Worm (Caenorhabditis elegans) whole organism, late embryonic: Measurements from ENCODE around the gene F56A8.5.
A peak's percentile ranks its signal among the peaks of the same experiment; 100 is the strongest.

Experiments
- C38D4.7 ChIP-seq: fragments of 200-800 bp; sonication (Bioruptor generic); optimal IDR thresholded peaks from 2 replicates; lab custom pipeline; 2018; ENCODE audit warnings: mild to moderate bottlenecking, missing genetic modification characterization, moderate library complexity, missing compliant biosample characterization
- K02D7.2 ChIP-seq: sonication (generic microtip); optimal IDR thresholded peaks from 2 replicates; lab custom pipeline; 2017; ENCODE audit warnings: mild to moderate bottlenecking, missing genetic modification characterization, missing compliant biosample characterization
- Y22D7AL.16 ChIP-seq: sonication (generic microtip); optimal IDR thresholded peaks from 2 replicates; lab custom pipeline; 2016; ENCODE audit warnings: missing genetic modification characterization, missing compliant biosample characterization
- ahr-1 ChIP-seq: sonication (generic microtip); optimal IDR thresholded peaks from 2 replicates; lab custom pipeline; 2016; ENCODE audit warnings: missing genetic modification characterization, missing compliant biosample characterization
- ceh-14 ChIP-seq: sonication (generic microtip); optimal IDR thresholded peaks from 2 replicates; lab custom pipeline; 2016; ENCODE audit warnings: missing genotype, missing genetic modification characterization, missing compliant biosample characterization
- ceh-18 ChIP-seq: sonication (generic microtip); optimal IDR thresholded peaks from 2 replicates; lab custom pipeline; 2016; ENCODE audit warnings: missing genetic modification characterization, missing compliant biosample characterization
- ceh-19 ChIP-seq: fragments of 200-800 bp; sonication (Bioruptor generic); optimal IDR thresholded peaks from 2 replicates; lab custom pipeline; 2018; ENCODE audit warnings: mild to moderate bottlenecking, missing genetic modification characterization, missing compliant biosample characterization
- ceh-2 ChIP-seq: sonication (generic microtip); optimal IDR thresholded peaks from 2 replicates; lab custom pipeline; 2016; ENCODE audit warnings: missing genotype, missing genetic modification characterization, missing compliant biosample characterization
- ceh-22 ChIP-seq: sonication (generic microtip); optimal IDR thresholded peaks from 2 replicates; lab custom pipeline; 2017; ENCODE audit warnings: missing biosample characterization, missing genetic modification characterization
- ceh-24 ChIP-seq: sonication (generic microtip); optimal IDR thresholded peaks from 2 replicates; lab custom pipeline; 2016; ENCODE audit warnings: mild to moderate bottlenecking, missing genetic modification characterization, missing compliant biosample characterization
- ceh-30 ChIP-seq: fragments of 150-350 bp; optimal IDR thresholded peaks from 2 replicates; lab custom pipeline; 2014; ENCODE audit warnings: missing biosample characterization, missing genetic modification characterization
- ceh-31 ChIP-seq: sonication (generic microtip); optimal IDR thresholded peaks from 2 replicates; lab custom pipeline; 2016; ENCODE audit warnings: missing genetic modification characterization, missing compliant biosample characterization
- ceh-45 ChIP-seq: fragments of 200-800 bp; sonication (Bioruptor generic); IDR thresholded peaks from 2 replicates; pipeline ENCODE4 v1.3.6; 2022; ENCODE audit warnings: missing genetic modification reagents, missing genetic modification characterization, missing compliant biosample characterization
- ceh-48 ChIP-seq: sonication (generic microtip); optimal IDR thresholded peaks from 2 replicates; lab custom pipeline; 2016; ENCODE audit warnings: missing genetic modification characterization, inconsistent platforms, missing compliant biosample characterization
- ceh-6 ChIP-seq: fragments of 200-800 bp; sonication (Bioruptor generic); optimal IDR thresholded peaks from 2 replicates; lab custom pipeline; 2018; ENCODE audit warnings: mild to moderate bottlenecking, missing genetic modification characterization, missing compliant biosample characterization
- dmd-4 ChIP-seq: sonication (generic microtip); optimal IDR thresholded peaks from 2 replicates; lab custom pipeline; 2016; ENCODE audit warnings: borderline replicate concordance, missing genetic modification characterization, missing compliant biosample characterization
- dve-1 ChIP-seq: sonication (generic microtip); optimal IDR thresholded peaks from 2 replicates; lab custom pipeline; 2017; ENCODE audit warnings: antibody characterized with exemption, mild to moderate bottlenecking, missing genetic modification characterization, missing compliant biosample characterization
- elt-2 ChIP-seq: sonication (generic microtip); optimal IDR thresholded peaks from 2 replicates; lab custom pipeline; 2016; ENCODE audit warnings: missing genetic modification reagents, missing genetic modification characterization, missing compliant biosample characterization
- elt-4 ChIP-seq: sonication (generic microtip); optimal IDR thresholded peaks from 2 replicates; lab custom pipeline; 2016; ENCODE audit warnings: missing genetic modification characterization, missing compliant biosample characterization
- ets-4 ChIP-seq: sonication (generic microtip); optimal IDR thresholded peaks from 2 replicates; lab custom pipeline; 2016; ENCODE audit warnings: missing genetic modification characterization, missing compliant biosample characterization
- eyg-1 ChIP-seq: sonication (generic microtip); optimal IDR thresholded peaks from 2 replicates; lab custom pipeline; 2016; ENCODE audit warnings: missing genotype, missing genetic modification characterization, missing compliant biosample characterization
- fax-1 ChIP-seq: sonication (generic microtip); optimal IDR thresholded peaks from 2 replicates; lab custom pipeline; 2016; ENCODE audit warnings: missing genotype, missing genetic modification characterization, missing compliant biosample characterization
- fkh-10 ChIP-seq: fragments of 150-350 bp; optimal IDR thresholded peaks from 2 replicates; lab custom pipeline; 2014; ENCODE audit warnings: missing biosample characterization, missing genetic modification reagents, missing genetic modification characterization
- fkh-6 ChIP-seq: sonication (generic microtip); optimal IDR thresholded peaks from 2 replicates; lab custom pipeline; 2016; ENCODE audit warnings: missing genetic modification characterization, missing compliant biosample characterization
- hlh-30 ChIP-seq: sonication (generic microtip); optimal IDR thresholded peaks from 2 replicates; lab custom pipeline; 2017; ENCODE audit warnings: antibody characterized with exemption, missing genetic modification characterization, missing compliant biosample characterization; ENCODE audit not compliant: insufficient read depth
- hlh-8 ChIP-seq: sonication (generic microtip); optimal IDR thresholded peaks from 2 replicates; lab custom pipeline; 2016; ENCODE audit warnings: missing genotype, missing genetic modification characterization, missing compliant biosample characterization
- lin-11 ChIP-seq: fragments of 200-800 bp; sonication (Bioruptor generic); optimal IDR thresholded peaks from 2 replicates; lab custom pipeline; 2018; ENCODE audit warnings: mild to moderate bottlenecking, missing genetic modification characterization, missing compliant biosample characterization
- madf-2 ChIP-seq: sonication (generic microtip); optimal IDR thresholded peaks from 2 replicates; lab custom pipeline; 2017; ENCODE audit warnings: missing genetic modification characterization, missing compliant biosample characterization
- nfya-1 ChIP-seq: sonication (generic microtip); optimal IDR thresholded peaks from 2 replicates; lab custom pipeline; 2017; ENCODE audit warnings: missing genetic modification characterization, mild to moderate bottlenecking, missing compliant biosample characterization, antibody characterized with exemption, moderate library complexity
- nhr-232 ChIP-seq: sonication (generic microtip); optimal IDR thresholded peaks from 2 replicates; lab custom pipeline; 2016; ENCODE audit warnings: missing genetic modification characterization, missing compliant biosample characterization
- pag-3 ChIP-seq: sonication (generic microtip); optimal IDR thresholded peaks from 2 replicates; lab custom pipeline; 2016; ENCODE audit warnings: missing compliant biosample characterization, missing genetic modification characterization, borderline replicate concordance
- pat-9 ChIP-seq: fragments of 200-800 bp; sonication (Bioruptor generic); optimal IDR thresholded peaks from 2 replicates; lab custom pipeline; 2018; ENCODE audit warnings: mild to moderate bottlenecking, missing genetic modification characterization, moderate library complexity, missing compliant biosample characterization
- pax-1 ChIP-seq: fragments of 150-350 bp; optimal IDR thresholded peaks from 2 replicates; lab custom pipeline; 2014; ENCODE audit warnings: missing biosample characterization, missing genetic modification characterization
- pqm-1 ChIP-seq: sonication (generic microtip); optimal IDR thresholded peaks from 2 replicates; lab custom pipeline; 2016; ENCODE audit warnings: missing genetic modification characterization, missing compliant biosample characterization
- pros-1 ChIP-seq: fragments of 150-350 bp; optimal IDR thresholded peaks from 2 replicates; lab custom pipeline; 2014; ENCODE audit warnings: missing biosample characterization, missing genetic modification reagents, missing genetic modification characterization
- ref-2 ChIP-seq: sonication (generic microtip); optimal IDR thresholded peaks from 2 replicates; lab custom pipeline; 2016; ENCODE audit warnings: missing genetic modification characterization, missing compliant biosample characterization
- sdc-2 ChIP-seq: sonication (generic microtip); optimal IDR thresholded peaks from 2 replicates; lab custom pipeline; 2016; ENCODE audit warnings: missing genotype, missing genetic modification characterization, missing compliant biosample characterization
- sox-4 ChIP-seq: sonication (generic microtip); optimal IDR thresholded peaks from 2 replicates; lab custom pipeline; 2017; ENCODE audit warnings: mild to moderate bottlenecking, missing genetic modification characterization, inconsistent platforms, missing compliant biosample characterization
- syd-9 ChIP-seq: sonication (generic microtip); optimal IDR thresholded peaks from 2 replicates; lab custom pipeline; 2016; ENCODE audit warnings: mild to moderate bottlenecking, missing genetic modification characterization, moderate library complexity, missing compliant biosample characterization
- tbx-2 ChIP-seq: sonication (generic microtip); optimal IDR thresholded peaks from 2 replicates; lab custom pipeline; 2016; ENCODE audit warnings: missing genetic modification characterization, missing compliant biosample characterization
- unc-3 ChIP-seq, 2 experiments: fragments of 200-800 bp in 1 of 2; sonication (Bioruptor generic) in 1 of 2; sonication (generic microtip) in 1 of 2; conservative IDR thresholded peaks in 1 of 2; optimal IDR thresholded peaks in 1 of 2; 2 replicates each; pipeline versions ENCODE4 v1.3.6 to Lab custom; 2016 to 2022; ENCODE audit warnings: missing compliant biosample characterization in 2 of 2, missing genetic modification characterization in 2 of 2, missing genetic modification reagents in 1 of 2
- unc-42 ChIP-seq: sonication (generic microtip); optimal IDR thresholded peaks from 2 replicates; lab custom pipeline; 2016; ENCODE audit warnings: missing genotype, missing genetic modification characterization, missing compliant biosample characterization
- unc-55 ChIP-seq: sonication (generic microtip); optimal IDR thresholded peaks from 2 replicates; lab custom pipeline; 2017; ENCODE audit warnings: missing biosample characterization, missing genetic modification reagents, missing genetic modification characterization
- unc-86 ChIP-seq: sonication (generic microtip); optimal IDR thresholded peaks from 2 replicates; lab custom pipeline; 2016; ENCODE audit warnings: missing genetic modification characterization, missing compliant biosample characterization
- zip-5 ChIP-seq: sonication (generic microtip); optimal IDR thresholded peaks from 2 replicates; lab custom pipeline; 2016; ENCODE audit warnings: missing genetic modification characterization, missing compliant biosample characterization

Gene F56A8.5

ce11 chrIII:13270896-13271295 lies 5.2 kb downstream of the F56A8.5 start:
- peak; percentile 53 for TF ChIP-seq unc-42
- TF ChIP-seq unc-55 (GFP tag; lab: Kevin White, UChicago): no peak

ce11 chrIII:13272227-13272626 lies 6.6 kb downstream of the F56A8.5 start:
- no peak for TF ChIP-seq zip-5 (tag; lab: Kevin White, UChicago)
- TF ChIP-seq syd-9: no peak
- no peak for TF ChIP-seq pax-1 (tag; lab: Kevin White, UChicago)
- no peak for TF ChIP-seq ceh-45 (GFP tag; lab: Robert Waterston, UW)
- peak; percentile 81 for TF ChIP-seq sdc-2 (tag; lab: Kevin White, UChicago)

- no peak for TF ChIP-seq ref-2
- no peak for TF ChIP-seq ceh-24
- TF ChIP-seq eyg-1 (tag; lab: Kevin White, UChicago): no peak
- no peak for TF ChIP-seq dve-1
- no peak for TF ChIP-seq nhr-232 (tag; lab: Kevin White, UChicago)
- no peak for TF ChIP-seq dmd-4 (tag; lab: Kevin White, UChicago)
- TF ChIP-seq pag-3 (tag; lab: Kevin White, UChicago): no peak
- no peak for TF ChIP-seq ceh-19
- TF ChIP-seq C38D4.7 (GFP tag; lab: Kevin White, UChicago): no peak
- no peak for TF ChIP-seq Y22D7AL.16 (tag; lab: Kevin White, UChicago)
- TF ChIP-seq fkh-10: no peak
- no peak for TF ChIP-seq elt-2 (tag; lab: Kevin White, UChicago)
Measured at ce11 chrIII:13272788-13273187, 7.1 kb downstream of the F56A8.5 start.

ce11 chrIII:13275784-13276183 lies 10.1 kb downstream of the F56A8.5 start:
- TF ChIP-seq tbx-2 (tag; lab: Kevin White, UChicago): peak; percentile 76
- TF ChIP-seq fkh-10: no peak
- no peak for TF ChIP-seq pat-9 (tag; lab: Kevin White, UChicago)
- TF ChIP-seq ceh-6 (GFP tag; lab: Kevin White, UChicago): no peak
- no peak for TF ChIP-seq elt-4 (tag; lab: Kevin White, UChicago)
- TF ChIP-seq nfya-1 (tag; lab: Kevin White, UChicago): peak; percentile 74
- peak; percentile 84 for TF ChIP-seq ceh-31 (tag; lab: Kevin White, UChicago)
- TF ChIP-seq ceh-14 (tag; lab: Kevin White, UChicago): peak; percentile 40
- peak; percentile 10 for TF ChIP-seq fkh-6 (tag; lab: Kevin White, UChicago)
- no peak for TF ChIP-seq K02D7.2 (tag; lab: Kevin White, UChicago)
- TF ChIP-seq dmd-4 (tag; lab: Kevin White, UChicago): no peak
- TF ChIP-seq ceh-22 (tag; lab: Kevin White, UChicago): no peak
- no peak for TF ChIP-seq zip-5 (tag; lab: Kevin White, UChicago)
- no peak for TF ChIP-seq ceh-30 (tag; lab: Kevin White, UChicago)
- no peak for TF ChIP-seq unc-3 (GFP tag; conservative IDR thresholded peaks at IDR 0.05; lab: Robert Waterston, UW)
- no peak for TF ChIP-seq unc-3 (tag; optimal IDR thresholded peaks at IDR 0.05; lab: Kevin White, UChicago)
- no peak for TF ChIP-seq pros-1 (tag; lab: Kevin White, UChicago)
- TF ChIP-seq pax-1 (tag; lab: Kevin White, UChicago): no peak
- no peak for TF ChIP-seq elt-2 (tag; lab: Kevin White, UChicago)
- peak; percentile 16 for TF ChIP-seq ref-2
- peak; percentile 47 for TF ChIP-seq ceh-19
- peak; percentile 13 for TF ChIP-seq ceh-48 (tag; lab: Kevin White, UChicago)
- no peak for TF ChIP-seq hlh-8 (tag; lab: Kevin White, UChicago)
- TF ChIP-seq lin-11: no peak
- no peak for TF ChIP-seq ets-4
- TF ChIP-seq ahr-1 (tag; lab: Kevin White, UChicago): no peak
- TF ChIP-seq sox-4 (tag; lab: Kevin White, UChicago): no peak
- TF ChIP-seq sdc-2 (tag; lab: Kevin White, UChicago): peak; percentile 3
- no peak for TF ChIP-seq nhr-232 (tag; lab: Kevin White, UChicago)
- TF ChIP-seq ceh-18: peak; percentile 59
- peak; percentile 31 for TF ChIP-seq hlh-30 (tag; lab: Kevin White, UChicago)
- no peak for TF ChIP-seq syd-9
- TF ChIP-seq dve-1: peak; percentile 39
- no peak for TF ChIP-seq C38D4.7 (GFP tag; lab: Kevin White, UChicago)
- no peak for TF ChIP-seq eyg-1 (tag; lab: Kevin White, UChicago)
- TF ChIP-seq ceh-2 (tag; lab: Kevin White, UChicago): no peak
- TF ChIP-seq pqm-1 (tag; lab: Kevin White, UChicago): no peak
- no peak for TF ChIP-seq fax-1
- no peak for TF ChIP-seq madf-2 (tag; lab: Kevin White, UChicago)
- no peak for TF ChIP-seq unc-86 (tag; lab: Kevin White, UChicago)
- peak; percentile 78 for TF ChIP-seq unc-42
